Fruit fly (Drosophila melanogaster) whole organism, embryonic: ENCODE results near the gene CG13021.

Source experiments
- ATbp ChIP-seq: fragments of 200-800 bp; sonication (Bioruptor generic); optimal IDR thresholded peaks from 2 replicates; lab custom pipeline; 2017; ENCODE audit warnings: missing biosample characterization, mild to moderate bottlenecking, missing genetic modification characterization, missing genetic modification reagents
- Ada2b ChIP-seq: fragments of 200-800 bp; sonication (Bioruptor generic); IDR thresholded peaks from 2 replicates; pipeline ENCODE4 v1.3.6; 2022; ENCODE audit warnings: missing biosample characterization, missing genetic modification characterization
- Atf3 ChIP-seq: fragments of 200-800 bp; sonication (Bioruptor generic); optimal IDR thresholded peaks from 3 replicates; lab custom pipeline; 2016; ENCODE audit warnings: missing biosample characterization, missing genetic modification characterization
- BEAF-32 ChIP-seq: fragments of 200-800 bp; sonication (Bioruptor generic); optimal IDR thresholded peaks from 3 replicates; lab custom pipeline; 2017; ENCODE audit warnings: missing biosample characterization, missing genetic modification characterization, mild to moderate bottlenecking, moderate library complexity, missing genetic modification reagents
- CG10543 ChIP-seq: fragments of 200-800 bp; sonication (Bioruptor generic); optimal IDR thresholded peaks from 3 replicates; lab custom pipeline; 2017; ENCODE audit warnings: missing biosample characterization, mild to moderate bottlenecking, missing genetic modification characterization, moderate library complexity
- CG11696 ChIP-seq: fragments of 200-800 bp; sonication (Bioruptor generic); IDR thresholded peaks from 2 replicates; pipeline ENCODE4 v1.3.6; 2022; ENCODE audit warnings: missing biosample characterization, missing genetic modification characterization
- CG11723 ChIP-seq: fragments of 200-800 bp; sonication (Bioruptor generic); optimal IDR thresholded peaks from 2 replicates; lab custom pipeline; 2017; ENCODE audit warnings: missing biosample characterization, mild to moderate bottlenecking, missing genetic modification characterization
- CG13775 ChIP-seq: fragments of 200-800 bp; sonication (Bioruptor generic); optimal IDR thresholded peaks from 3 replicates; lab custom pipeline; 2017; ENCODE audit warnings: missing biosample characterization, mild to moderate bottlenecking, missing genetic modification characterization
- CG14441 ChIP-seq: fragments of 200-800 bp; sonication (Bioruptor generic); IDR thresholded peaks from 2 replicates; pipeline ENCODE4 v1.3.6; 2022; ENCODE audit warnings: missing biosample characterization, missing genetic modification characterization
- CG17568 ChIP-seq: fragments of 200-800 bp; sonication (Bioruptor generic); optimal IDR thresholded peaks from 2 replicates; lab custom pipeline; 2018; ENCODE audit warnings: missing biosample characterization, mild to moderate bottlenecking, missing genetic modification characterization, moderate library complexity
- CG18476 ChIP-seq: fragments of 200-800 bp; sonication (Bioruptor generic); optimal IDR thresholded peaks from 2 replicates; lab custom pipeline; 2016; ENCODE audit warnings: missing biosample characterization, mild to moderate bottlenecking, missing genetic modification characterization
- CG2875 ChIP-seq: fragments of 200-800 bp; sonication (Bioruptor generic); optimal IDR thresholded peaks from 2 replicates; lab custom pipeline; 2017; ENCODE audit warnings: missing biosample characterization, mild to moderate bottlenecking, missing genetic modification characterization, missing genetic modification reagents
- CG31365 ChIP-seq: fragments of 200-800 bp; sonication (Bioruptor generic); optimal IDR thresholded peaks from 2 replicates; lab custom pipeline; 2018; ENCODE audit warnings: missing biosample characterization, mild to moderate bottlenecking, missing genetic modification characterization
- CG32767 ChIP-seq: fragments of 200-800 bp; sonication (Bioruptor generic); IDR thresholded peaks from 2 replicates; pipeline ENCODE4 v1.3.6; 2022; ENCODE audit warnings: missing biosample characterization, missing genetic modification characterization
- CG4328 ChIP-seq: fragments of 200-800 bp; sonication (Bioruptor generic); optimal IDR thresholded peaks from 3 replicates; lab custom pipeline; 2017; ENCODE audit warnings: missing biosample characterization, missing genetic modification reagents, missing genetic modification characterization
- CG43689 ChIP-seq: fragments of 200-800 bp; sonication (Bioruptor generic); IDR thresholded peaks from 2 replicates; pipeline ENCODE4 v1.3.6; 2022; ENCODE audit warnings: missing biosample characterization, missing genetic modification characterization
- CG4854 ChIP-seq: fragments of 200-800 bp; sonication (Bioruptor generic); optimal IDR thresholded peaks from 2 replicates; lab custom pipeline; 2016; ENCODE audit warnings: missing biosample characterization, missing genetic modification characterization, inconsistent platforms
- CG8281 ChIP-seq: fragments of 200-800 bp; sonication (Bioruptor generic); optimal IDR thresholded peaks from 2 replicates; lab custom pipeline; 2018; ENCODE audit warnings: missing biosample characterization, mild to moderate bottlenecking, missing genetic modification characterization, moderate library complexity
- CG8290 ChIP-seq, 3 experiments: fragments of 200-800 bp; sonication (Bioruptor generic); optimal IDR thresholded peaks; 2 replicates each; lab custom pipeline; 2016 to 2019; ENCODE audit warnings: missing biosample characterization in 3 of 3, missing genetic modification characterization in 3 of 3, mild to moderate bottlenecking in 2 of 3, moderate library complexity in 1 of 3
- CG9437 ChIP-seq: fragments of 200-800 bp; sonication (Bioruptor generic); optimal IDR thresholded peaks from 2 replicates; lab custom pipeline; 2018; ENCODE audit warnings: missing biosample characterization, mild to moderate bottlenecking, missing genetic modification characterization
- CG9797 ChIP-seq: fragments of 200-800 bp; sonication (Bioruptor generic); optimal IDR thresholded peaks from 3 replicates; lab custom pipeline; 2018; ENCODE audit warnings: missing biosample characterization, mild to moderate bottlenecking, missing genetic modification characterization
- CG9876 ChIP-seq: fragments of 200-800 bp; sonication (Bioruptor generic); optimal IDR thresholded peaks from 2 replicates; lab custom pipeline; 2016; ENCODE audit warnings: missing biosample characterization, missing genetic modification characterization
- CG9932 ChIP-seq: fragments of 200-800 bp; sonication (Bioruptor generic); IDR thresholded peaks from 2 replicates; pipeline ENCODE4 v1.3.6; 2022; ENCODE audit warnings: missing biosample characterization, missing genetic modification characterization
- Camta ChIP-seq: fragments of 200-800 bp; sonication (Bioruptor generic); optimal IDR thresholded peaks from 2 replicates; lab custom pipeline; 2016; ENCODE audit warnings: missing biosample characterization, missing genetic modification characterization
- D ChIP-seq, 2 experiments: fragments of 200-800 bp in 1 of 2; fragments of >200 bp in 1 of 2; sonication (Bioruptor generic) in 1 of 2; optimal IDR thresholded peaks; 2 replicates in 1 of 2; 3 replicates in 1 of 2; lab custom pipeline; 2017; ENCODE audit warnings: mild to moderate bottlenecking in 1 of 2, missing biosample characterization in 1 of 2, missing genetic modification characterization in 1 of 2, missing genetic modification reagents in 1 of 2
- D19B ChIP-seq: fragments of 200-800 bp; sonication (Bioruptor generic); optimal IDR thresholded peaks from 2 replicates; lab custom pipeline; 2017; ENCODE audit warnings: missing biosample characterization, mild to moderate bottlenecking, missing genetic modification characterization
- H2.0 ChIP-seq: fragments of 200-800 bp; sonication (Bioruptor generic); IDR thresholded peaks from 2 replicates; pipeline ENCODE4 v1.3.6; 2022; ENCODE audit warnings: missing biosample characterization, missing genetic modification characterization
- Lhr ChIP-seq: fragments of 200-800 bp; sonication (Bioruptor generic); optimal IDR thresholded peaks from 3 replicates; lab custom pipeline; 2017; ENCODE audit warnings: mild to moderate bottlenecking, missing biosample characterization, missing genetic modification reagents, missing genetic modification characterization
- MTF-1 ChIP-seq: fragments of 200-800 bp; sonication (Bioruptor generic); optimal IDR thresholded peaks from 2 replicates; lab custom pipeline; 2018; ENCODE audit warnings: missing biosample characterization, mild to moderate bottlenecking, missing genetic modification characterization, borderline replicate concordance
- Mes4 ChIP-seq: fragments of 200-800 bp; sonication (Bioruptor generic); optimal IDR thresholded peaks from 2 replicates; lab custom pipeline; 2016; ENCODE audit warnings: missing biosample characterization, missing genetic modification characterization
- NFAT ChIP-seq: fragments of 200-800 bp; sonication (Bioruptor generic); IDR thresholded peaks from 2 replicates; pipeline ENCODE4 v1.3.6; 2022; ENCODE audit warnings: missing biosample characterization, missing genetic modification characterization
- Oli ChIP-seq: fragments of 200-800 bp; sonication (Bioruptor generic); optimal IDR thresholded peaks from 2 replicates; lab custom pipeline; 2018; ENCODE audit warnings: missing biosample characterization, mild to moderate bottlenecking, missing genetic modification characterization, moderate library complexity
- Tbp ChIP-seq: fragments of >200 bp; optimal IDR thresholded peaks from 2 replicates; lab custom pipeline; 2018; ENCODE audit warnings: missing biosample characterization, missing genetic modification characterization
- al ChIP-seq: fragments of 200-800 bp; sonication (Bioruptor generic); IDR thresholded peaks from 2 replicates; pipeline ENCODE4 v1.3.6; 2022; ENCODE audit warnings: missing biosample characterization, missing genetic modification characterization
- bigmax ChIP-seq: fragments of 200-800 bp; sonication (Bioruptor generic); optimal IDR thresholded peaks from 2 replicates; lab custom pipeline; 2018; ENCODE audit warnings: missing biosample characterization, mild to moderate bottlenecking, missing genetic modification characterization
- crc ChIP-seq: fragments of 200-800 bp; sonication (Bioruptor generic); optimal IDR thresholded peaks from 2 replicates; lab custom pipeline; 2016; ENCODE audit warnings: missing biosample characterization, missing genetic modification characterization
- dati ChIP-seq: fragments of 200-800 bp; sonication (Bioruptor generic); IDR thresholded peaks from 2 replicates; pipeline ENCODE4 v1.3.6; 2022; ENCODE audit warnings: missing biosample characterization, missing genetic modification characterization
- dpn ChIP-seq, 2 experiments: fragments of 200-800 bp; sonication (Bioruptor generic); optimal IDR thresholded peaks; 3 replicates each; lab custom pipeline; 2016; ENCODE audit warnings: missing biosample characterization in 2 of 2, missing genetic modification characterization in 2 of 2
- emc ChIP-seq: fragments of 200-800 bp; sonication (Bioruptor generic); optimal IDR thresholded peaks from 2 replicates; lab custom pipeline; 2016; ENCODE audit warnings: missing biosample characterization, missing genetic modification characterization
- gfzf ChIP-seq: fragments of 200-800 bp; sonication (Bioruptor generic); optimal IDR thresholded peaks from 2 replicates; lab custom pipeline; 2016; ENCODE audit warnings: missing biosample characterization, mild to moderate bottlenecking, missing genetic modification characterization, moderate library complexity
- gsb ChIP-seq: fragments of 200-800 bp; sonication (Bioruptor generic); IDR thresholded peaks from 2 replicates; pipeline ENCODE4 v1.3.6; 2022; ENCODE audit warnings: missing biosample characterization, missing genetic modification characterization
- ken ChIP-seq: fragments of 200-800 bp; sonication (Bioruptor generic); IDR thresholded peaks from 3 replicates; pipeline ENCODE4 v1.3.6; 2022; ENCODE audit warnings: missing biosample characterization, missing genetic modification characterization
- knrl ChIP-seq: fragments of 200-800 bp; sonication (Bioruptor generic); IDR thresholded peaks from 3 replicates; pipeline ENCODE4 v1.3.6; 2022; ENCODE audit warnings: missing biosample characterization, missing genetic modification characterization; ENCODE audit not compliant: partially characterized antibody
- peb ChIP-seq: fragments of 200-800 bp; sonication (Bioruptor generic); IDR thresholded peaks from 2 replicates; pipeline ENCODE4 v1.3.6; 2022; ENCODE audit warnings: missing biosample characterization, missing genetic modification characterization
- shn ChIP-seq: fragments of 200-800 bp; sonication (Bioruptor generic); optimal IDR thresholded peaks from 3 replicates; lab custom pipeline; 2016; ENCODE audit warnings: missing biosample characterization, missing genetic modification characterization
- sqz ChIP-seq: fragments of 200-800 bp; sonication (Bioruptor generic); optimal IDR thresholded peaks from 3 replicates; lab custom pipeline; 2018; ENCODE audit warnings: missing biosample characterization, mild to moderate bottlenecking, missing genetic modification characterization
- tup ChIP-seq: fragments of 200-800 bp; sonication (Bioruptor generic); optimal IDR thresholded peaks from 2 replicates; lab custom pipeline; 2016; ENCODE audit warnings: missing biosample characterization, mild to moderate bottlenecking, missing genetic modification characterization, moderate library complexity
- zfh1 ChIP-seq: fragments of 200-800 bp; sonication (Bioruptor generic); IDR thresholded peaks from 3 replicates; pipeline ENCODE4 v1.3.6; 2022; ENCODE audit warnings: missing biosample characterization, missing genetic modification characterization

CG13021 gene

dm6 chrX:3545849-3546518 is 31.9 kb downstream of the CG13021 start (continued):
- TF ChIP-seq D (optimal IDR thresholded peaks at IDR 0.05; lab: Kevin White, UChicago): no peak
- TF ChIP-seq D (GFP tag; optimal IDR thresholded peaks at IDR 0.05; lab: Kevin White, UChicago): peak; percentile 91
- TF ChIP-seq Atf3 (GFP tag; lab: Kevin White, UChicago): peak; percentile 71
- peak; percentile 81 for TF ChIP-seq CG43689 (GFP tag; lab: Robert Waterston, UW)
- TF ChIP-seq CG8290 (GFP tag; optimal IDR thresholded peaks at IDR 0.05; lab: Kevin White, UChicago): peak; percentile 50
- TF ChIP-seq CG8290 (tag; optimal IDR thresholded peaks at IDR 0.05; lab: Kevin White, UChicago): peak in 1 of 2 experiments; percentile 2
- no peak for TF ChIP-seq D19B (GFP tag; lab: Kevin White, UChicago)
- no peak for TF ChIP-seq CG9932
- TF ChIP-seq Lhr (GFP tag; lab: Kevin White, UChicago): peak; percentile 64
- TF ChIP-seq NFAT (GFP tag; lab: Robert Waterston, UW): no peak
- TF ChIP-seq CG4854 (GFP tag; lab: Kevin White, UChicago): peak; percentile 44
- TF ChIP-seq CG17568 (GFP tag; lab: Kevin White, UChicago): peak; percentile 74
- TF ChIP-seq crc (GFP tag; lab: Kevin White, UChicago): no peak
- peak; percentile 59 for TF ChIP-seq CG11723 (GFP tag; lab: Kevin White, UChicago)
- TF ChIP-seq Mes4 (GFP tag; lab: Kevin White, UChicago): peak; percentile 69
- peak; percentile 35 for TF ChIP-seq Camta (GFP tag; lab: Kevin White, UChicago)
- no peak for TF ChIP-seq gfzf (GFP tag; lab: Kevin White, UChicago)
- TF ChIP-seq gsb (GFP tag; lab: Robert Waterston, UW): no peak
- no peak for TF ChIP-seq Tbp (GFP tag; lab: Kevin White, UChicago)
- TF ChIP-seq CG31365 (tag; lab: Kevin White, UChicago): peak; percentile 5
- TF ChIP-seq bigmax (GFP tag; lab: Kevin White, UChicago): no peak
- peak; percentile 85 for TF ChIP-seq CG32767 (GFP tag; lab: Robert Waterston, UW)
- peak; percentile 66; the same call in 1 of the 2 replicates for TF ChIP-seq dati
- TF ChIP-seq CG13775: peak; percentile 66
- TF ChIP-seq Oli (tag; lab: Kevin White, UChicago): peak; percentile 92
- peak; percentile 93 for TF ChIP-seq ATbp (GFP tag; lab: Kevin White, UChicago)
- TF ChIP-seq knrl: peak; percentile 42; the same call in 1 of the 3 replicates
- TF ChIP-seq CG9437 (GFP tag; lab: Kevin White, UChicago): peak; percentile 82
- TF ChIP-seq BEAF-32 (GFP tag; lab: Kevin White, UChicago): no peak
- TF ChIP-seq H2.0 (GFP tag; lab: Robert Waterston, UW): peak; percentile 85
- peak; percentile 89 for TF ChIP-seq sqz (GFP tag; lab: Kevin White, UChicago)
- TF ChIP-seq CG2875 (GFP tag; lab: Kevin White, UChicago): peak; percentile 88
- peak; percentile 66; the same call in 1 of the 2 replicates for TF ChIP-seq CG14441
- 0 out of 2 replicates have a peak, but pooled peaks have one; percentile 16 for TF ChIP-seq al (GFP tag; lab: Robert Waterston, UW)
- peak; percentile 40 for TF ChIP-seq CG8281 (tag; lab: Kevin White, UChicago)
- peak; percentile 15 to 78 for TF ChIP-seq dpn (GFP tag; optimal IDR thresholded peaks at IDR 0.05; lab: Kevin White, UChicago)
- TF ChIP-seq MTF-1: peak; percentile 68
- TF ChIP-seq CG9797 (GFP tag; lab: Kevin White, UChicago): no peak
- TF ChIP-seq Ada2b (GFP tag; lab: Robert Waterston, UW): peak; percentile 86
- peak; percentile 45 for TF ChIP-seq shn (GFP tag; lab: Kevin White, UChicago)
- TF ChIP-seq ken (GFP tag; lab: Robert Waterston, UW): peak; percentile 89
- TF ChIP-seq CG10543: no peak
- TF ChIP-seq tup: no peak
- TF ChIP-seq CG9876 (GFP tag; lab: Kevin White, UChicago): no peak
- no peak for TF ChIP-seq emc (GFP tag; lab: Kevin White, UChicago)
- peak; percentile 86 for TF ChIP-seq zfh1
- TF ChIP-seq CG18476 (GFP tag; lab: Kevin White, UChicago): peak; percentile 81
- TF ChIP-seq CG11696 (GFP tag; lab: Robert Waterston, UW): no peak
- TF ChIP-seq CG4328: peak; percentile 28
- peak; percentile 80 for TF ChIP-seq peb
